Worm (Caenorhabditis elegans): ENCODE results near the gene M28.10.

- TF ChIP-seq B0035.1 (tag; optimal IDR thresholded peaks at IDR 0.05): no peak
- no peak for TF ChIP-seq ceh-58 (GFP tag; IDR thresholded peaks at IDR 0.05)
- no peak for TF ChIP-seq unc-62 (GFP tag; optimal IDR thresholded peaks at IDR 0.05)
- no peak for TF ChIP-seq Y95B8A.8 (GFP tag; IDR thresholded peaks at IDR 0.05)
- TF ChIP-seq F22D6.2 (tag; optimal IDR thresholded peaks at IDR 0.05): no peak
Measured at ce11 chrII:10646901-10647566, at the start of gene M28.10.
